Fruit fly (Drosophila melanogaster): ENCODE data around the gene CG32815.

- TF ChIP-seq CG34367 (tag; optimal IDR thresholded peaks at IDR 0.05), result no peak
- no peak for TF ChIP-seq CG14655 (GFP tag; optimal IDR thresholded peaks at IDR 0.05)
Measured at dm6 chrX:932166-932565, at the start of gene CG32815, which contains the start of gene CG3706.

Data from whole organism, pupa.